Fruit fly (Drosophila melanogaster) whole organism, embryonic: Measurements from ENCODE around the gene CG8630.
A peak's percentile ranks its signal among the peaks of the same experiment; 100 is the strongest.

Experiments used
- Atf-2 ChIP-seq: fragments of 200-800 bp; sonication (Bioruptor generic); optimal IDR thresholded peaks from 2 replicates; lab custom pipeline; 2016; ENCODE audit warnings: missing biosample characterization, missing genetic modification characterization
- CG12744 ChIP-seq: fragments of 200-800 bp; sonication (Bioruptor generic); optimal IDR thresholded peaks from 2 replicates; lab custom pipeline; 2016; ENCODE audit warnings: missing biosample characterization, missing genetic modification characterization
- CG14860 ChIP-seq: fragments of 200-800 bp; sonication (Bioruptor generic); IDR thresholded peaks from 3 replicates; pipeline ENCODE4 v1.3.6; 2022; ENCODE audit warnings: missing biosample characterization, missing genetic modification characterization; ENCODE audit not compliant: partially characterized antibody
- CG15479 ChIP-seq: fragments of 200-800 bp; sonication (Bioruptor generic); optimal IDR thresholded peaks from 3 replicates; lab custom pipeline; 2019; ENCODE audit warnings: missing biosample characterization, mild to moderate bottlenecking, missing genetic modification characterization, moderate library complexity
- CG1647 ChIP-seq: fragments of 200-800 bp; sonication (Bioruptor generic); optimal IDR thresholded peaks from 3 replicates; lab custom pipeline; 2016; ENCODE audit warnings: missing biosample characterization, missing genetic modification characterization
- CG17328 ChIP-seq: fragments of 200-800 bp; sonication (Bioruptor generic); IDR thresholded peaks from 2 replicates; pipeline ENCODE4 v1.3.6; 2022; ENCODE audit warnings: missing biosample characterization, missing genetic modification characterization
- CG18599 ChIP-seq: fragments of 200-800 bp; sonication (Bioruptor generic); optimal IDR thresholded peaks from 3 replicates; lab custom pipeline; 2017; ENCODE audit warnings: missing biosample characterization, missing genetic modification characterization, mild to moderate bottlenecking, moderate library complexity, missing genetic modification reagents
- CG2678 ChIP-seq: fragments of 200-800 bp; sonication (Bioruptor generic); optimal IDR thresholded peaks from 3 replicates; lab custom pipeline; 2019; ENCODE audit warnings: missing biosample characterization, mild to moderate bottlenecking, missing genetic modification characterization, moderate library complexity
- CG31365 ChIP-seq: fragments of 200-800 bp; sonication (Bioruptor generic); optimal IDR thresholded peaks from 2 replicates; lab custom pipeline; 2018; ENCODE audit warnings: missing biosample characterization, mild to moderate bottlenecking, missing genetic modification characterization
- CG3407 ChIP-seq: fragments of 200-800 bp; sonication (Bioruptor generic); optimal IDR thresholded peaks from 2 replicates; lab custom pipeline; 2018; ENCODE audit warnings: missing biosample characterization, mild to moderate bottlenecking, missing genetic modification characterization
- CG34376 ChIP-seq: fragments of 200-800 bp; sonication (Bioruptor generic); optimal IDR thresholded peaks from 2 replicates; lab custom pipeline; 2018; ENCODE audit warnings: missing biosample characterization, mild to moderate bottlenecking, missing genetic modification characterization
- CG34422 ChIP-seq: fragments of 200-800 bp; sonication (Bioruptor generic); IDR thresholded peaks from 3 replicates; pipeline ENCODE4 v1.3.6; 2022; ENCODE audit warnings: missing biosample characterization, missing genetic modification characterization
- CG4424 ChIP-seq: fragments of 200-800 bp; sonication (Bioruptor generic); optimal IDR thresholded peaks from 3 replicates; lab custom pipeline; 2016; ENCODE audit warnings: missing biosample characterization, missing genetic modification characterization
- CG6689 ChIP-seq: fragments of 200-800 bp; sonication (Bioruptor generic); IDR thresholded peaks from 2 replicates; pipeline ENCODE4 v1.3.6; 2022; ENCODE audit warnings: missing biosample characterization, missing genetic modification characterization
- CG9817 ChIP-seq: fragments of 200-800 bp; sonication (Bioruptor generic); optimal IDR thresholded peaks from 2 replicates; lab custom pipeline; 2018; ENCODE audit warnings: missing biosample characterization, mild to moderate bottlenecking, missing genetic modification characterization, moderate library complexity
- Ets65A ChIP-seq: fragments of 200-800 bp; sonication (Bioruptor generic); peaks from one replicate; lab custom pipeline; 2016; ENCODE audit warnings: missing biosample characterization, missing genetic modification characterization
- GATAe ChIP-seq: fragments of 200-800 bp; sonication (Bioruptor generic); conservative IDR thresholded peaks from 2 replicates; pipeline ENCODE4 v1.3.6; 2022; ENCODE audit warnings: missing biosample characterization, missing genetic modification characterization
- HLH3B ChIP-seq: fragments of 200-800 bp; sonication (Bioruptor generic); IDR thresholded peaks from 2 replicates; pipeline ENCODE4 v1.3.6; 2022; ENCODE audit warnings: missing biosample characterization, missing genetic modification characterization
- HLHmδ ChIP-seq: fragments of 200-800 bp; sonication (Bioruptor generic); optimal IDR thresholded peaks from 2 replicates; lab custom pipeline; 2018; ENCODE audit warnings: missing biosample characterization, mild to moderate bottlenecking, missing genetic modification characterization, moderate library complexity
- Hey ChIP-seq: fragments of 200-800 bp; sonication (Bioruptor generic); optimal IDR thresholded peaks from 3 replicates; lab custom pipeline; 2018; ENCODE audit warnings: missing biosample characterization, mild to moderate bottlenecking, missing genetic modification characterization
- Hr39 ChIP-seq: fragments of >200 bp; optimal IDR thresholded peaks from 2 replicates; lab custom pipeline; 2017
- MBD-R2 ChIP-seq: fragments of 200-800 bp; sonication (Bioruptor generic); IDR thresholded peaks from 2 replicates; pipeline ENCODE4 v1.3.6; 2022; ENCODE audit warnings: missing biosample characterization, missing genetic modification characterization
- MESR4 ChIP-seq: fragments of 200-800 bp; sonication (Bioruptor generic); optimal IDR thresholded peaks from 2 replicates; lab custom pipeline; 2018; ENCODE audit warnings: missing biosample characterization, mild to moderate bottlenecking, missing genetic modification characterization, moderate library complexity
- Neu2 ChIP-seq: fragments of 200-800 bp; sonication (Bioruptor generic); optimal IDR thresholded peaks from 3 replicates; lab custom pipeline; 2016; ENCODE audit warnings: missing biosample characterization, missing genetic modification characterization, borderline replicate concordance
- exex ChIP-seq: fragments of 200-800 bp; sonication (Bioruptor generic); optimal IDR thresholded peaks from 4 replicates; lab custom pipeline; 2018; ENCODE audit warnings: missing biosample characterization, mild to moderate bottlenecking, missing genetic modification characterization, moderate library complexity
- gce ChIP-seq: fragments of 200-800 bp; sonication (Bioruptor generic); IDR thresholded peaks from 3 replicates; pipeline ENCODE4 v1.3.6; 2022; ENCODE audit warnings: missing biosample characterization, missing genetic modification characterization
- grn ChIP-seq: fragments of 200-800 bp; sonication (Bioruptor generic); optimal IDR thresholded peaks from 3 replicates; lab custom pipeline; 2017; ENCODE audit warnings: missing biosample characterization, missing genetic modification characterization
- jigr1 ChIP-seq: fragments of 200-800 bp; sonication (Bioruptor generic); IDR thresholded peaks from 3 replicates; pipeline ENCODE4 v1.3.6; 2022; ENCODE audit warnings: missing biosample characterization, missing genetic modification characterization
- lab ChIP-seq: fragments of 200-800 bp; sonication (Bioruptor generic); optimal IDR thresholded peaks from 3 replicates; lab custom pipeline; 2017; ENCODE audit warnings: missing biosample characterization, missing genetic modification characterization, mild to moderate bottlenecking, moderate library complexity, missing genetic modification reagents
- lbe ChIP-seq: fragments of 200-800 bp; sonication (Bioruptor generic); optimal IDR thresholded peaks from 2 replicates; lab custom pipeline; 2016; ENCODE audit warnings: missing biosample characterization, mild to moderate bottlenecking, missing genetic modification characterization
- lola ChIP-seq, 3 experiments: fragments of >200 bp in 2 of 3; fragments of 200-800 bp in 1 of 3; sonication (Bioruptor generic) in 1 of 3; optimal IDR thresholded peaks; 2 replicates each; lab custom pipeline; 2017 to 2019; ENCODE audit warnings: missing biosample characterization in 3 of 3, missing genetic modification characterization in 3 of 3, mild to moderate bottlenecking in 1 of 3, moderate library complexity in 1 of 3
- mirr ChIP-seq: fragments of 200-800 bp; sonication (Bioruptor generic); optimal IDR thresholded peaks from 3 replicates; lab custom pipeline; 2018; ENCODE audit warnings: missing biosample characterization, mild to moderate bottlenecking, missing genetic modification characterization
- pnt ChIP-seq: fragments of 200-800 bp; sonication (Bioruptor generic); optimal IDR thresholded peaks from 3 replicates; lab custom pipeline; 2016; ENCODE audit warnings: missing biosample characterization, missing genetic modification characterization
- psq ChIP-seq: fragments of 200-800 bp; sonication (Bioruptor generic); optimal IDR thresholded peaks from 2 replicates; lab custom pipeline; 2017; ENCODE audit warnings: missing biosample characterization, missing genetic modification characterization
- run ChIP-seq: fragments of 200-800 bp; sonication (Bioruptor generic); optimal IDR thresholded peaks from 3 replicates; lab custom pipeline; 2018; ENCODE audit warnings: missing biosample characterization, mild to moderate bottlenecking, missing genetic modification characterization
- schlank ChIP-seq: fragments of 200-800 bp; sonication (Bioruptor generic); optimal IDR thresholded peaks from 2 replicates; lab custom pipeline; 2018; ENCODE audit warnings: missing biosample characterization, mild to moderate bottlenecking, missing genetic modification characterization
- sd ChIP-seq: fragments of 200-800 bp; sonication (Bioruptor generic); optimal IDR thresholded peaks from 3 replicates; lab custom pipeline; 2018; ENCODE audit warnings: missing biosample characterization, mild to moderate bottlenecking, missing genetic modification characterization, moderate library complexity
- sug ChIP-seq: fragments of 200-800 bp; optimal IDR thresholded peaks from 2 replicates; lab custom pipeline; 2019; ENCODE audit warnings: missing biosample characterization, mild to moderate bottlenecking, missing genetic modification characterization, moderate library complexity
- tll ChIP-seq, 2 experiments: fragments of 200-800 bp in 1 of 2; fragments of >200 bp in 1 of 2; sonication (Bioruptor generic) in 1 of 2; optimal IDR thresholded peaks; 2 replicates each; lab custom pipeline; 2017 to 2019; ENCODE audit warnings: missing biosample characterization in 2 of 2, missing genetic modification characterization in 2 of 2, mild to moderate bottlenecking in 1 of 2, moderate library complexity in 1 of 2
- unpg ChIP-seq: fragments of 200-800 bp; sonication (Bioruptor generic); optimal IDR thresholded peaks from 3 replicates; lab custom pipeline; 2018; ENCODE audit warnings: missing biosample characterization, mild to moderate bottlenecking, missing genetic modification characterization, moderate library complexity
- vnd ChIP-seq: fragments of 200-800 bp; sonication (Bioruptor generic); IDR thresholded peaks from 3 replicates; pipeline ENCODE4 v1.3.6; 2022; ENCODE audit warnings: missing biosample characterization, missing genetic modification characterization; ENCODE audit not compliant: partially characterized antibody
- zen ChIP-seq: fragments of 200-800 bp; sonication (Bioruptor generic); optimal IDR thresholded peaks from 3 replicates; lab custom pipeline; 2018; ENCODE audit warnings: missing biosample characterization, mild to moderate bottlenecking, missing genetic modification characterization, moderate library complexity

Gene CG8630

DNA sequence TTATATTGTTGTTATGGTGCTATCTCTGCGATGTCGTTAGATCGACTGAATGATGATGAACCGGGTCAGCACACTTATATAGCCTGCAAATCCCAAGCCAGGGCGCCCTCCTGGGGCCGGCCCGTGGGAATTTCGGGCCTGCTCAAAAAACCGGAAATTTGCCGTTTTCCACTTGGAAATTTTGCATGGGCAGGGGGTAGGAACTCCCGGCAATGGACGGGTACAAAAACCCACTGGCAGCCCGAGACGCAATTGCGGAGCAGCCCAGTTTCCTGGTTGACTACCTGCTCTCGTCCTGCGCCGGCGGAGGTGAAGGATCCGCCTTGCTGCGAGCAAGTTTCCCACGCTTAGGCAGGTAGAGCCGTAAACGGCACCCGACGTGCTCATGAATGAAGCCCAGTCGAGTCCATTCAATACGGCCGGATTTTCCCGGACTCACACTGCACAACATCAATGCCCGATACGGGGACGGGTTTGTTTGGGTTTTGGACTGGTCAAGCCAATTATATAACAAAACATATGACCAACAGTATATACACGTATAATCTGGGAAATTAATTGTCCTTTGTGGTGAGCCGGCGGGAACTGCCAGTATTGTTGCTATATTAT is 13.7 kb downstream of the CG8630 start, which contains the start of gene wntD (continued):
- TF ChIP-seq CG1647 (GFP tag; lab: Kevin White, UChicago) (no peak), CG15479 (GFP tag; lab: Kevin White, UChicago) (peak; percentile 87), CG34422 (GFP tag; lab: Robert Waterston, UW) (no peak), Atf-2 (no peak), CG17328 (GFP tag; lab: Robert Waterston, UW) (no peak), jigr1 (GFP tag; lab: Robert Waterston, UW) (0 out of 3 replicates have a peak, but pooled peaks have one; percentile 31), zen (tag; lab: Kevin White, UChicago) (peak; percentile 42), CG6689 (no peak), CG12744 (GFP tag; lab: Kevin White, UChicago) (no peak), CG3407 (GFP tag; lab: Kevin White, UChicago) (no peak), lbe (no peak)

- TF ChIP-seq sug (tag; lab: Kevin White, UChicago), result peak; percentile 76
- peak; percentile 44; the same call in 1 of the 2 replicates for TF ChIP-seq GATAe (GFP tag; lab: Robert Waterston, UW)
- TF ChIP-seq CG18599, result peak; percentile 21
- no peak for TF ChIP-seq HLHmδ (GFP tag; lab: Kevin White, UChicago)
- peak; percentile 8 for TF ChIP-seq lab
- peak; percentile 77 for TF ChIP-seq sd (tag; lab: Kevin White, UChicago)
- TF ChIP-seq mirr (GFP tag; lab: Kevin White, UChicago), result peak; percentile 57
- TF ChIP-seq vnd, result 0 out of 3 replicates have a peak, but pooled peaks have one; percentile 41
- no peak for TF ChIP-seq CG4424 (GFP tag; lab: Kevin White, UChicago)
- peak; percentile 90 for TF ChIP-seq exex (tag; lab: Kevin White, UChicago)
- peak; percentile 66 for TF ChIP-seq CG34376 (GFP tag; lab: Kevin White, UChicago)
- peak; percentile 14 for TF ChIP-seq grn
- TF ChIP-seq lola (GFP tag; optimal IDR thresholded peaks at IDR 0.05; lab: Kevin White, UChicago), result no peak
- peak; percentile 51 for TF ChIP-seq Hey
These were observed 14.9 kb downstream of the CG8630 start, which contains the start of gene CG8773 for dm6 chr3R:13294461-13294860. TSS of gene CG8773 (plus strand) at chr3R:13294748.

DNA sequence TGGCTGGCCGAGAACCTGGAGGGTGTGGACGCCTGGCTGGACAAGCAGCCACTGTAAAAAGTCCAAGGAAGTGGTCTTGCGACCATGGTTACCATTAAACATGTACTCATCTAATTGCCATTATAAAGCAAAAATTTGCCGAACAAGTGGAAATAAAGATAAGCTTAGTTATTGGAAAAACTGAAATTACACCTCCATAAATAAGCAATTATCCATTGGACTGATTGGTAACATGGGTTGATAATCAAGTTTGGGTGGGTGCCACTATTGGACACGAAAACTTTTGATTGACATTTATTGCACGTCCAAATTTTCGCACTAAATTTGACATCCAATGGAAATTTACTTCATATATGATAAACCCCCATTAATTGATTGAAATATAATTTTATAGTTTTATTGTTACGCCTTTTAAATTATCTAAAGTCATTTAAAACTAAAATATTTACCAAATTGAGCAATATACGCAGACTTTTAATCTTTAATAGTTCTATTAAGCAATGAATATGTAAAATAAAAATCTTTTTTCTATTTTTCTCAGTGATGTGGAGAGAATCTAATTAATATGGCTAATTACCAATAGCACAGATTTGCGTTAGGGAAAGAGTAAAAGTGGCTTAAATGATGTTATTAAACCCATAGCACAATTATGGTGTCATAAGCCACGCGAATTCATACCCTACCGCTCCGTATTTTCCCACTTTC is 18.7 kb downstream of the CG8630 start, which contains the start of gene CG8774:
TSS of gene CG8774 (plus strand) at position 655 of the 705 bp plus-strand sequence.
- TF ChIP-seq tll (GFP tag; optimal IDR thresholded peaks at IDR 0.05; lab: Kevin White, UChicago) (no peak), sug (tag; lab: Kevin White, UChicago) (peak; percentile 55), Ets65A (GFP tag; lab: Kevin White, UChicago) (peak; percentile 57), CG2678 (tag; lab: Kevin White, UChicago) (peak; percentile 30), exex (tag; lab: Kevin White, UChicago) (peak; percentile 69), Hr39 (lab: Kevin White, UChicago) (no peak)

dm6 chr3R:13302348-13302747 is 22.8 kb downstream of the CG8630 start, which contains the start of gene CG32473:
TSS of gene CG32473 (plus strand) at chr3R:13302648.
- TF ChIP-seq sug (tag; lab: Kevin White, UChicago), result peak; percentile 8
- no peak for TF ChIP-seq CG31365

- no peak for TF ChIP-seq CG14860
- no peak for TF ChIP-seq pnt
- TF ChIP-seq HLH3B, result no peak
- TF ChIP-seq gce (GFP tag; lab: Robert Waterston, UW), result no peak
- no peak for TF ChIP-seq unpg (GFP tag; lab: Kevin White, UChicago)
- TF ChIP-seq CG9817 (tag; lab: Kevin White, UChicago), result no peak
- no peak for TF ChIP-seq Neu2 (GFP tag; lab: Kevin White, UChicago)
- TF ChIP-seq MESR4 (GFP tag; lab: Kevin White, UChicago), result no peak
- no peak for TF ChIP-seq schlank (tag; lab: Kevin White, UChicago)
- no peak for TF ChIP-seq run
- no peak for TF ChIP-seq psq
- TF ChIP-seq MBD-R2 (GFP tag; lab: Robert Waterston, UW), result no peak
These were observed 23.6 kb downstream of the CG8630 start, which contains the start of gene CG43208 for dm6 chr3R:13303126-13303525. TSS of gene CG43208 (plus strand) at chr3R:13303426.
